Worm (Caenorhabditis elegans): ENCODE results near the gene K07E1.1.

ce11 chrII:4577391-4577790, 26.5 kb downstream of the K07E1.1 start:
- TF ChIP-seq isw-1 (GFP tag; IDR thresholded peaks at IDR 0.05) (no peak), snpc-4 (tag; optimal IDR thresholded peaks at IDR 0.05) (no peak), unc-130 (tag; optimal IDR thresholded peaks at IDR 0.05) (no peak), hlh-17 (GFP tag; optimal IDR thresholded peaks at IDR 0.05; ENCODE audit: borderline replicate concordance) (no peak), lin-35 (GFP tag; optimal IDR thresholded peaks at IDR 0.05) (no peak), lsy-2 (tag; optimal IDR thresholded peaks at IDR 0.05) (no peak), nhr-237 (tag; optimal IDR thresholded peaks at IDR 0.05) (no peak), elt-2 (tag; optimal IDR thresholded peaks at IDR 0.05) (no peak), nhr-28 (tag; optimal IDR thresholded peaks at IDR 0.05) (no peak), mdl-1 (tag; optimal IDR thresholded peaks at IDR 0.05) (no peak), fos-1 (tag; optimal IDR thresholded peaks at IDR 0.05) (no peak), nhr-77 (tag; optimal IDR thresholded peaks at IDR 0.05) (no peak), ama-1 (optimal IDR thresholded peaks at IDR 0.05) (no peak)
